Worm (Caenorhabditis elegans) whole organism, L2 larva: Measurements from ENCODE around the gene ceh-63.

Experiments
- C34F6.9 ChIP-seq: fragments of 150-350 bp; optimal IDR thresholded peaks from 2 replicates; lab custom pipeline; 2014; ENCODE audit warnings: missing biosample characterization, missing genetic modification characterization
- F13H6.1 ChIP-seq: sonication (generic microtip); optimal IDR thresholded peaks from 2 replicates; lab custom pipeline; 2016; ENCODE audit warnings: missing genetic modification characterization, missing compliant biosample characterization
- R02D3.7 ChIP-seq: fragments of 150-350 bp; optimal IDR thresholded peaks from 2 replicates; lab custom pipeline; 2014; ENCODE audit warnings: missing biosample characterization, missing genetic modification characterization
- Y55F3AM.14 ChIP-seq: fragments of 200-800 bp; sonication (Bioruptor generic); optimal IDR thresholded peaks from 2 replicates; lab custom pipeline; 2018; ENCODE audit warnings: mild to moderate bottlenecking, missing genetic modification characterization, missing compliant biosample characterization
- ZK546.5 ChIP-seq: sonication (generic microtip); optimal IDR thresholded peaks from 2 replicates; lab custom pipeline; 2017; ENCODE audit warnings: missing biosample characterization, missing genetic modification characterization
- alr-1 ChIP-seq: fragments of 150-350 bp; optimal IDR thresholded peaks from 2 replicates; lab custom pipeline; 2014; ENCODE audit warnings: missing biosample characterization, missing genetic modification characterization
- aly-2 ChIP-seq: fragments of 150-350 bp; optimal IDR thresholded peaks from 2 replicates; lab custom pipeline; 2014; ENCODE audit warnings: missing biosample characterization, missing genetic modification characterization
- ama-1 ChIP-seq: fragments of 150-350 bp; optimal IDR thresholded peaks from 2 replicates; lab custom pipeline; 2018; ENCODE audit warnings: inconsistent platforms
- ceh-16 ChIP-seq: fragments of 150-350 bp; optimal IDR thresholded peaks from 2 replicates; lab custom pipeline; 2014; ENCODE audit warnings: missing biosample characterization, missing genetic modification characterization
- ceh-82 ChIP-seq: fragments of 150-350 bp; optimal IDR thresholded peaks from 2 replicates; lab custom pipeline; 2014; ENCODE audit warnings: missing biosample characterization, missing genetic modification characterization
- crh-2 ChIP-seq: sonication (generic microtip); optimal IDR thresholded peaks from 2 replicates; lab custom pipeline; 2017; ENCODE audit warnings: missing biosample characterization, missing genetic modification characterization
- dmd-4 ChIP-seq: sonication (generic microtip); optimal IDR thresholded peaks from 2 replicates; lab custom pipeline; 2017; ENCODE audit warnings: missing biosample characterization, missing genetic modification characterization
- egl-27 ChIP-seq: sonication (generic microtip); optimal IDR thresholded peaks from 3 replicates; lab custom pipeline; 2017; ENCODE audit warnings: missing biosample characterization, missing genetic modification reagents, missing genetic modification characterization
- elt-3 ChIP-seq: sonication (generic microtip); optimal IDR thresholded peaks from 2 replicates; lab custom pipeline; 2017; ENCODE audit warnings: missing biosample characterization, missing genetic modification characterization
- fos-1 ChIP-seq: fragments of 150-350 bp; optimal IDR thresholded peaks from 2 replicates; lab custom pipeline; 2014; ENCODE audit warnings: missing biosample characterization, missing genetic modification characterization
- gmeb-1 ChIP-seq: fragments of 150-350 bp; optimal IDR thresholded peaks from 2 replicates; lab custom pipeline; 2014; ENCODE audit warnings: missing biosample characterization, missing genetic modification characterization
- lin-11 ChIP-seq: fragments of 150-350 bp; sonication (generic microtip); optimal IDR thresholded peaks from 2 replicates; lab custom pipeline; 2014; ENCODE audit warnings: missing biosample characterization, missing genetic modification characterization, inconsistent platforms, mixed read lengths
- lin-13 ChIP-seq: fragments of 150-350 bp; optimal IDR thresholded peaks from 2 replicates; lab custom pipeline; 2014; ENCODE audit warnings: missing biosample characterization, missing genetic modification reagents, missing genetic modification characterization
- lsy-2 ChIP-seq, 2 experiments: fragments of 150-350 bp in 1 of 2; sonication (generic microtip) in 1 of 2; optimal IDR thresholded peaks; 2 replicates each; lab custom pipeline; 2014 to 2017; ENCODE audit warnings: missing biosample characterization in 2 of 2, missing genetic modification characterization in 2 of 2
- mab-5 ChIP-seq: fragments of 150-350 bp; optimal IDR thresholded peaks from 2 replicates; lab custom pipeline; 2014; ENCODE audit warnings: missing biosample characterization, missing genetic modification characterization
- mdl-1 ChIP-seq, 2 experiments: fragments of 150-350 bp in 1 of 2; sonication (generic microtip) in 1 of 2; optimal IDR thresholded peaks; 2 replicates each; lab custom pipeline; 2017; ENCODE audit warnings: missing biosample characterization in 2 of 2, missing genetic modification characterization in 2 of 2
- nhr-10 ChIP-seq: sonication (generic microtip); optimal IDR thresholded peaks from 2 replicates; lab custom pipeline; 2017; ENCODE audit warnings: missing biosample characterization, missing genetic modification characterization
- nhr-11 ChIP-seq: fragments of 150-350 bp; optimal IDR thresholded peaks from 2 replicates; lab custom pipeline; 2014; ENCODE audit warnings: missing biosample characterization, missing genetic modification characterization
- nhr-129 ChIP-seq: fragments of 150-350 bp; optimal IDR thresholded peaks from 2 replicates; lab custom pipeline; 2014; ENCODE audit warnings: missing biosample characterization, missing genetic modification characterization
- nhr-25 ChIP-seq: fragments of 150-350 bp; sonication (generic microtip); optimal IDR thresholded peaks from 3 replicates; lab custom pipeline; 2014; ENCODE audit warnings: missing biosample characterization, missing genetic modification characterization
- nhr-6 ChIP-seq: fragments of 150-350 bp; optimal IDR thresholded peaks from 2 replicates; lab custom pipeline; 2014; ENCODE audit warnings: missing biosample characterization, missing genetic modification characterization
- nhr-77 ChIP-seq: fragments of 150-350 bp; optimal IDR thresholded peaks from 2 replicates; lab custom pipeline; 2014; ENCODE audit warnings: missing biosample characterization, missing genetic modification characterization
- sem-4 ChIP-seq: fragments of 150-350 bp; optimal IDR thresholded peaks from 2 replicates; lab custom pipeline; 2014; ENCODE audit warnings: missing biosample characterization, missing genetic modification reagents, missing genetic modification characterization
- sma-3 ChIP-seq: sonication (generic microtip); optimal IDR thresholded peaks from 2 replicates; lab custom pipeline; 2016; ENCODE audit warnings: missing genetic modification reagents, missing genetic modification characterization, missing compliant biosample characterization
- sma-9 ChIP-seq, 2 experiments: fragments of 150-350 bp in 1 of 2; sonication (generic microtip) in 1 of 2; optimal IDR thresholded peaks; 2 replicates each; lab custom pipeline; 2014 to 2016; ENCODE audit warnings: missing genetic modification characterization in 2 of 2, mild to moderate bottlenecking in 1 of 2, missing biosample characterization in 1 of 2, missing compliant biosample characterization in 1 of 2, missing genetic modification reagents in 1 of 2, moderate library complexity in 1 of 2
- snpc-4 ChIP-seq: fragments of 150-350 bp; optimal IDR thresholded peaks from 2 replicates; lab custom pipeline; 2014; ENCODE audit warnings: missing biosample characterization, missing genetic modification characterization
- unc-39 ChIP-seq: fragments of 150-350 bp; optimal IDR thresholded peaks from 2 replicates; lab custom pipeline; 2014; ENCODE audit warnings: missing biosample characterization, missing genetic modification characterization
- unc-55 ChIP-seq: fragments of 150-350 bp; sonication (generic microtip); optimal IDR thresholded peaks from 3 replicates; lab custom pipeline; 2014; ENCODE audit warnings: missing biosample characterization, missing genetic modification reagents, missing genetic modification characterization
- zag-1 ChIP-seq: fragments of 150-350 bp; optimal IDR thresholded peaks from 2 replicates; lab custom pipeline; 2014; ENCODE audit warnings: missing biosample characterization, missing genetic modification characterization
- ztf-1 ChIP-seq: fragments of 200-800 bp; sonication (Bioruptor generic); conservative IDR thresholded peaks from 2 replicates; pipeline ENCODE4 v1.3.6; 2022; ENCODE audit warnings: missing genetic modification characterization, missing compliant biosample characterization
- ztf-11 ChIP-seq: sonication (generic microtip); optimal IDR thresholded peaks from 2 replicates; lab custom pipeline; 2017; ENCODE audit warnings: missing biosample characterization, missing genetic modification characterization
- ztf-4 ChIP-seq: fragments of 150-350 bp; optimal IDR thresholded peaks from 2 replicates; lab custom pipeline; 2014; ENCODE audit warnings: missing biosample characterization, missing genetic modification characterization

The ceh-63 gene

ce11 chrX:3689802-3690201 lies 15.9 kb upstream of the ceh-63 start:
- TF ChIP-seq sma-9 (GFP tag; optimal IDR thresholded peaks at IDR 0.05; lab: Kevin White, UChicago): no peak
- TF ChIP-seq sma-9 (tag; optimal IDR thresholded peaks at IDR 0.05; lab: Kevin White, UChicago): no peak
- no peak for TF ChIP-seq ztf-4 (tag; lab: Kevin White, UChicago)
- no peak for TF ChIP-seq sem-4 (tag; lab: Kevin White, UChicago)
- TF ChIP-seq gmeb-1: no peak
- TF ChIP-seq ceh-16: no peak
- no peak for TF ChIP-seq nhr-6 (tag; lab: Kevin White, UChicago)
- no peak for TF ChIP-seq lsy-2 (tag; optimal IDR thresholded peaks at IDR 0.05; lab: Kevin White, UChicago)
- no peak for TF ChIP-seq R02D3.7 (tag; lab: Kevin White, UChicago)
- TF ChIP-seq Y55F3AM.14 (GFP tag; lab: Kevin White, UChicago): no peak
- TF ChIP-seq alr-1 (tag; lab: Kevin White, UChicago): no peak

- peak; percentile 13 for TF ChIP-seq sma-9 (GFP tag; optimal IDR thresholded peaks at IDR 0.05; lab: Kevin White, UChicago)
- no peak for TF ChIP-seq sma-9 (tag; optimal IDR thresholded peaks at IDR 0.05; lab: Kevin White, UChicago)
- no peak for TF ChIP-seq ztf-4 (tag; lab: Kevin White, UChicago)
- TF ChIP-seq Y55F3AM.14 (GFP tag; lab: Kevin White, UChicago): no peak
- no peak for TF ChIP-seq ZK546.5 (tag; lab: Kevin White, UChicago)
- no peak for TF ChIP-seq crh-2 (tag; lab: Kevin White, UChicago)
- TF ChIP-seq nhr-129: peak; percentile 26
- peak; percentile 72 for TF ChIP-seq F13H6.1 (tag; lab: Kevin White, UChicago)
- no peak for TF ChIP-seq ztf-11
- no peak for TF ChIP-seq ceh-82 (tag; lab: Kevin White, UChicago)
- TF ChIP-seq nhr-6 (tag; lab: Kevin White, UChicago): no peak
- peak; percentile 0 for TF ChIP-seq C34F6.9 (tag; lab: Kevin White, UChicago)
- TF ChIP-seq mdl-1 (tag; optimal IDR thresholded peaks at IDR 0.05; lab: Kevin White, UChicago): no peak
- no peak for TF ChIP-seq ztf-1 (GFP tag; lab: Robert Waterston, UW)
- no peak for TF ChIP-seq fos-1 (tag; lab: Kevin White, UChicago)
Observed at ce11 chrX:3689155-3689719, 15.4 kb upstream of the ceh-63 start, which contains the start of gene tag-278. TSS of gene tag-278 (minus strand) at chrX:3689205.

- TF ChIP-seq aly-2 (tag; lab: Kevin White, UChicago): no peak
- no peak for TF ChIP-seq unc-39
- TF ChIP-seq snpc-4: no peak
Observed at ce11 chrX:3686420-3686819, 12.6 kb upstream of the ceh-63 start.

ce11 chrX:3683060-3683459 lies 9.2 kb upstream of the ceh-63 start:
- TF ChIP-seq sma-9 (GFP tag; optimal IDR thresholded peaks at IDR 0.05; lab: Kevin White, UChicago): no peak
- no peak for TF ChIP-seq sma-9 (tag; optimal IDR thresholded peaks at IDR 0.05; lab: Kevin White, UChicago)
- no peak for TF ChIP-seq R02D3.7 (tag; lab: Kevin White, UChicago)
- no peak for TF ChIP-seq nhr-77 (tag; lab: Kevin White, UChicago)
- TF ChIP-seq F13H6.1 (tag; lab: Kevin White, UChicago): no peak
- TF ChIP-seq lin-13 (GFP tag; lab: Kevin White, UChicago): no peak
- no peak for TF ChIP-seq nhr-11 (tag; lab: Kevin White, UChicago)
- no peak for TF ChIP-seq C34F6.9 (tag; lab: Kevin White, UChicago)

- no peak for TF ChIP-seq ceh-16
- TF ChIP-seq nhr-129: peak; percentile 25
- no peak for TF ChIP-seq unc-39
- no peak for TF ChIP-seq ztf-1 (GFP tag; lab: Robert Waterston, UW)
- no peak for TF ChIP-seq dmd-4
- TF ChIP-seq F13H6.1 (tag; lab: Kevin White, UChicago): no peak
- TF ChIP-seq ztf-11: no peak
Observed at ce11 chrX:3680544-3681214, 6.8 kb upstream of the ceh-63 start, which contains the start of gene tsp-17. TSS of gene tsp-17 (plus strand) at chrX:3681164.

- no peak for TF ChIP-seq Y55F3AM.14 (GFP tag; lab: Kevin White, UChicago)
- TF ChIP-seq egl-27 (tag; lab: Kevin White, UChicago): peak; percentile 24
- peak; percentile 55 for TF ChIP-seq crh-2 (tag; lab: Kevin White, UChicago)
- TF ChIP-seq unc-55 (GFP tag; lab: Kevin White, UChicago): peak; percentile 38
- TF ChIP-seq fos-1 (tag; lab: Kevin White, UChicago): peak; percentile 16
- peak in 1 of 2 experiments; percentile 13 for TF ChIP-seq lsy-2 (tag; optimal IDR thresholded peaks at IDR 0.05; lab: Kevin White, UChicago)
- TF ChIP-seq C34F6.9 (tag; lab: Kevin White, UChicago): no peak
- TF ChIP-seq F13H6.1 (tag; lab: Kevin White, UChicago): peak; percentile 21
- TF ChIP-seq gmeb-1: peak; percentile 32
- TF ChIP-seq elt-3 (tag; lab: Kevin White, UChicago): no peak
- peak; percentile 54 for TF ChIP-seq sma-3
- no peak for TF ChIP-seq ZK546.5 (tag; lab: Kevin White, UChicago)
- TF ChIP-seq aly-2 (tag; lab: Kevin White, UChicago): no peak
- peak in 1 of 2 experiments; percentile 23 for TF ChIP-seq mdl-1 (tag; optimal IDR thresholded peaks at IDR 0.05; lab: Kevin White, UChicago)
- no peak for TF ChIP-seq zag-1 (tag; lab: Kevin White, UChicago)
- no peak for TF ChIP-seq lin-11
- no peak for TF ChIP-seq ceh-16
- TF ChIP-seq ama-1 (lab: Kevin White, UChicago): no peak
- no peak for TF ChIP-seq ztf-1 (GFP tag; lab: Robert Waterston, UW)
- no peak for TF ChIP-seq mab-5 (tag; lab: Kevin White, UChicago)
- TF ChIP-seq nhr-25 (tag; lab: Kevin White, UChicago): peak; percentile 49
- TF ChIP-seq nhr-10 (tag; lab: Kevin White, UChicago): no peak
- TF ChIP-seq nhr-77 (tag; lab: Kevin White, UChicago): no peak
Observed at ce11 chrX:3678507-3679175, 4.8 kb upstream of the ceh-63 start, which contains the start of gene tag-52. TSS of gene tag-52 (minus strand) at chrX:3678557.
